Worm (Caenorhabditis elegans): Measurements from ENCODE around the gene C02B10.6.

Gene C02B10.6

ce11 chrIV:5110391-5110930, 39.8 kb downstream of the C02B10.6 start:
- TF ChIP-seq madf-2 (tag; optimal IDR thresholded peaks at IDR 0.05): no peak
- no peak for TF ChIP-seq unc-3 (GFP tag; conservative IDR thresholded peaks at IDR 0.05)
- TF ChIP-seq unc-3 (tag; optimal IDR thresholded peaks at IDR 0.05): no peak
- no peak for TF ChIP-seq unc-55 (GFP tag; optimal IDR thresholded peaks at IDR 0.05)
- no peak for TF ChIP-seq ceh-2 (tag; optimal IDR thresholded peaks at IDR 0.05)
- TF ChIP-seq rnt-1 (tag; optimal IDR thresholded peaks at IDR 0.05): no peak
- no peak for TF ChIP-seq hlh-30 (tag; optimal IDR thresholded peaks at IDR 0.05; ENCODE audit: insufficient read depth)
- no peak for TF ChIP-seq nhr-232 (tag; optimal IDR thresholded peaks at IDR 0.05)
- TF ChIP-seq ceh-30 (tag; optimal IDR thresholded peaks at IDR 0.05): no peak
- no peak for TF ChIP-seq ets-4 (tag; optimal IDR thresholded peaks at IDR 0.05)
- no peak for TF ChIP-seq elt-2 (tag; optimal IDR thresholded peaks at IDR 0.05)
- TF ChIP-seq ama-1 (optimal IDR thresholded peaks at IDR 0.05): no peak
- no peak for TF ChIP-seq sdc-2 (tag; optimal IDR thresholded peaks at IDR 0.05)
- no peak for TF ChIP-seq tbx-7 (tag; optimal IDR thresholded peaks at IDR 0.05)
- no peak for TF ChIP-seq ceh-45 (GFP tag; IDR thresholded peaks at IDR 0.05)
- TF ChIP-seq K02D7.2 (tag; optimal IDR thresholded peaks at IDR 0.05): no peak
- TF ChIP-seq hlh-6 (tag; optimal IDR thresholded peaks at IDR 0.05): no peak
- TF ChIP-seq pqm-1 (tag; optimal IDR thresholded peaks at IDR 0.05): no peak
- TF ChIP-seq K09A11.1 (tag; optimal IDR thresholded peaks at IDR 0.05; ENCODE audit: insufficient read depth): no peak
- TF ChIP-seq unc-86 (tag; optimal IDR thresholded peaks at IDR 0.05): no peak
- TF ChIP-seq gmeb-2 (tag; optimal IDR thresholded peaks at IDR 0.05): no peak

- TF ChIP-seq ceh-18 (tag; optimal IDR thresholded peaks at IDR 0.05) (no peak), pat-9 (tag; optimal IDR thresholded peaks at IDR 0.05) (no peak), npax-4 (tag; optimal IDR thresholded peaks at IDR 0.05) (no peak), pha-2 (tag; optimal IDR thresholded peaks at IDR 0.05) (no peak), T23F11.4 (GFP tag; optimal IDR thresholded peaks at IDR 0.05) (no peak), unc-42 (tag; optimal IDR thresholded peaks at IDR 0.05) (no peak), pag-3 (tag; optimal IDR thresholded peaks at IDR 0.05; ENCODE audit: borderline replicate concordance) (no peak), ahr-1 (tag; optimal IDR thresholded peaks at IDR 0.05) (no peak), odd-2 (tag; optimal IDR thresholded peaks at IDR 0.05) (no peak), ceh-9 (tag; optimal IDR thresholded peaks at IDR 0.05) (no peak), hlh-13 (GFP tag; optimal IDR thresholded peaks at IDR 0.05) (no peak), K09A11.1 (tag; optimal IDR thresholded peaks at IDR 0.05; ENCODE audit: insufficient read depth) (no peak), hlh-8 (tag; optimal IDR thresholded peaks at IDR 0.05) (no peak), K02D7.2 (tag; optimal IDR thresholded peaks at IDR 0.05) (no peak)
Observed at ce11 chrIV:5111533-5111932, 40.8 kb downstream of the C02B10.6 start, which contains the start of gene AC7.3. TSS of gene AC7.3 (plus strand) at chrIV:5111833.

Measured in whole organism, late embryonic.